Fruit fly (Drosophila melanogaster): ENCODE measurements around the gene Agpat4.
A peak's percentile ranks its signal among the peaks of the same experiment; 100 is the strongest.

DNA sequence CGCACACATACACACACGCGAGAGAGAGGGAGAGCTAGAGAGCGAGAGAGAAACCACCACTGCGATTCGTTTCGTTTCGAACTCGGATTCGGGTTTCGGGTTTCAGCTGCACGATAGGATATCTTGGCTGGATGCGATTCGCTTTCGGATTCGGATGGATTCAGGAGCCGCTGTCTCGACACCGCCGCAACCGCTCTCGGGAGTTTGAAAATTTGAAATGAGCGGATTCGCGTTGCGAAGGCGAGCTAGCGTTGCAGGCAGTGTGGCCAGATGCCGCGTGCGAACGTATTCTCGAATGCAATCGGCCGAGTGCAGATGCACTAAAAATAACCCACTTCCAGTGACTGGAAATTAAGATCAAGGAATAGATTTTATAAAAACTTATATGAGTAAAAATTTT lies 30.2 kb upstream of the Agpat4 start, which contains the start of gene fax:
- TF ChIP-seq CG1620 (GFP tag; optimal IDR thresholded peaks at IDR 0.05), result no peak
- no peak for TF ChIP-seq kay (GFP tag; ENCODE audit: borderline replicate concordance)
- TF ChIP-seq CG12768 (GFP tag; optimal IDR thresholded peaks at IDR 0.05), result no peak
- peak; percentile 14 for TF ChIP-seq Mnt (GFP tag; optimal IDR thresholded peaks at IDR 0.05)
- TF ChIP-seq ovo (GFP tag; optimal IDR thresholded peaks at IDR 0.05), result no peak
- TF ChIP-seq CG14711 (tag; optimal IDR thresholded peaks at IDR 0.05), result no peak
- TF ChIP-seq Hr96 (GFP tag; optimal IDR thresholded peaks at IDR 0.05), result peak; percentile 83
- TF ChIP-seq Clk (GFP tag; optimal IDR thresholded peaks at IDR 0.05), result no peak

Data from whole organism, adult.